Worm (Caenorhabditis elegans) whole organism, early embryonic: ENCODE data around the gene mca-2.

Experiments
- B0310.2 ChIP-seq: sonication (generic microtip); optimal IDR thresholded peaks from 2 replicates; lab custom pipeline; 2016; ENCODE audit warnings: mild to moderate bottlenecking, missing genetic modification characterization, missing compliant biosample characterization
- F13C5.2 ChIP-seq: sonication (generic microtip); optimal IDR thresholded peaks from 2 replicates; lab custom pipeline; 2017; ENCODE audit warnings: mild to moderate bottlenecking, missing genetic modification characterization, inconsistent platforms, missing compliant biosample characterization
- aly-1 ChIP-seq: sonication (generic microtip); optimal IDR thresholded peaks from 2 replicates; lab custom pipeline; 2016; ENCODE audit warnings: missing genetic modification characterization, missing compliant biosample characterization
- ama-1 ChIP-seq: fragments of 150-350 bp; optimal IDR thresholded peaks from 2 replicates; lab custom pipeline; 2014
- ceh-13 ChIP-seq: fragments of 200-800 bp; sonication (Bioruptor generic); optimal IDR thresholded peaks from 2 replicates; lab custom pipeline; 2018; ENCODE audit warnings: mild to moderate bottlenecking, missing genetic modification characterization, missing compliant biosample characterization
- ceh-36 ChIP-seq: sonication (generic microtip); optimal IDR thresholded peaks from 2 replicates; lab custom pipeline; 2016; ENCODE audit warnings: missing genetic modification characterization, inconsistent platforms, missing compliant biosample characterization
- ets-7 ChIP-seq: sonication (generic microtip); optimal IDR thresholded peaks from 2 replicates; lab custom pipeline; 2016; ENCODE audit warnings: missing genotype, missing genetic modification characterization, missing compliant biosample characterization
- flt-1 ChIP-seq: fragments of 200-800 bp; sonication (Bioruptor generic); IDR thresholded peaks from 2 replicates; pipeline ENCODE4 v1.3.6; 2022; ENCODE audit warnings: missing genetic modification characterization, missing compliant biosample characterization
- hmbx-1 ChIP-seq: sonication (generic microtip); optimal IDR thresholded peaks from 2 replicates; lab custom pipeline; 2016; ENCODE audit warnings: mild to moderate bottlenecking, missing genetic modification characterization, missing compliant biosample characterization
- hmg-4 ChIP-seq: fragments of 200-800 bp; sonication (Bioruptor generic); optimal IDR thresholded peaks from 2 replicates; lab custom pipeline; 2018; ENCODE audit warnings: mild to moderate bottlenecking, missing genetic modification characterization, missing compliant biosample characterization
- hnd-1 ChIP-seq: sonication (generic microtip); optimal IDR thresholded peaks from 2 replicates; lab custom pipeline; 2016; ENCODE audit warnings: missing genetic modification characterization, missing compliant biosample characterization
- pes-1 ChIP-seq: fragments of 200-800 bp; sonication (Bioruptor generic); IDR thresholded peaks from 2 replicates; pipeline ENCODE4 v1.3.6; 2022; ENCODE audit warnings: missing genetic modification reagents, missing genetic modification characterization, missing compliant biosample characterization
- scrt-1 ChIP-seq: fragments of 200-800 bp; sonication (Bioruptor generic); IDR thresholded peaks from 2 replicates; pipeline ENCODE4 v1.3.6; 2022; ENCODE audit warnings: missing genetic modification characterization, missing compliant biosample characterization
- sea-1 ChIP-seq: fragments of 200-800 bp; sonication (Bioruptor generic); conservative IDR thresholded peaks from 2 replicates; pipeline ENCODE4 v1.3.6; 2022; ENCODE audit warnings: missing genetic modification characterization, missing compliant biosample characterization
- tbx-11 ChIP-seq: fragments of 200-800 bp; sonication (Bioruptor generic); IDR thresholded peaks from 2 replicates; pipeline ENCODE4 v1.3.6; 2022; ENCODE audit warnings: missing genetic modification characterization, missing compliant biosample characterization
- tbx-37 ChIP-seq: fragments of 200-800 bp; sonication (Bioruptor generic); conservative IDR thresholded peaks from 2 replicates; pipeline ENCODE4 v1.3.6; 2022; ENCODE audit warnings: missing genetic modification reagents, missing genetic modification characterization, missing compliant biosample characterization
- tra-4 ChIP-seq: sonication (generic microtip); optimal IDR thresholded peaks from 2 replicates; lab custom pipeline; 2017; ENCODE audit warnings: missing genetic modification characterization, missing compliant biosample characterization

mca-2 gene

DNA sequence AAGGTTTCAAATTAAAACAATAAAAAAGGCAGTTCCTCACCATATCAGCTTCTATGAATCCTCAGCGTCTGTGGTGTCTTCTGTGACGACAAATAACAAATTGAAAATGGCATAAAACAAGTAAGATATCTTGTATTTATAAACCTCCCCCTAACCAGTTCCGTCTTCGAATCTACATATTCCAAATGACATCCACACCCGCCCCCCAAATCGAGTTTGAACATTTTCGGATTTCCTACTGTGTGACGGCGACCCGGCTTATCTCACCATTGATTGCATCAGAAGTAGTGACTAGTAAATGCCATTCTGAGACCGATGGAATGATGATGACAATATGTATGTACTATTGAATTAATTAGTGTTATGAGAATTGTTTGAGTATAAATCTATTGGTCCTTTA lies 44.9 kb downstream of the mca-2 start, which contains the start of gene grl-20:
Gene grl-20, minus strand, starts transcription at position 101 of the 400 bp plus-strand sequence.
- TF ChIP-seq aly-1 (tag; lab: Kevin White, UChicago) (no peak), hmbx-1 (tag; lab: Kevin White, UChicago) (no peak), flt-1 (no peak), scrt-1 (no peak), hmg-4 (GFP tag; lab: Kevin White, UChicago) (no peak), ceh-36 (no peak), ets-7 (no peak), B0310.2 (tag; lab: Kevin White, UChicago) (no peak), tbx-37 (GFP tag; lab: Robert Waterston, UW) (no peak), pes-1 (no peak), ceh-13 (GFP tag; lab: Kevin White, UChicago) (no peak), tbx-11 (GFP tag; lab: Robert Waterston, UW) (no peak), sea-1 (GFP tag; lab: Robert Waterston, UW) (no peak), hnd-1 (tag; lab: Kevin White, UChicago) (no peak), F13C5.2 (tag; lab: Kevin White, UChicago) (no peak), tra-4 (tag; lab: Kevin White, UChicago) (no peak)

ce11 chrIV:2130714-2131113 lies 46.9 kb downstream of the mca-2 start, which contains the start of gene prmt-6:
Gene prmt-6, plus strand, starts transcription at chrIV:2130965.
- TF ChIP-seq sea-1 (GFP tag; lab: Robert Waterston, UW) (no peak), pes-1 (no peak), tbx-11 (GFP tag; lab: Robert Waterston, UW) (no peak), ama-1 (lab: Kevin White, UChicago) (no peak), tbx-37 (GFP tag; lab: Robert Waterston, UW) (no peak), ceh-13 (GFP tag; lab: Kevin White, UChicago) (no peak), F13C5.2 (tag; lab: Kevin White, UChicago) (no peak), flt-1 (no peak)

DNA sequence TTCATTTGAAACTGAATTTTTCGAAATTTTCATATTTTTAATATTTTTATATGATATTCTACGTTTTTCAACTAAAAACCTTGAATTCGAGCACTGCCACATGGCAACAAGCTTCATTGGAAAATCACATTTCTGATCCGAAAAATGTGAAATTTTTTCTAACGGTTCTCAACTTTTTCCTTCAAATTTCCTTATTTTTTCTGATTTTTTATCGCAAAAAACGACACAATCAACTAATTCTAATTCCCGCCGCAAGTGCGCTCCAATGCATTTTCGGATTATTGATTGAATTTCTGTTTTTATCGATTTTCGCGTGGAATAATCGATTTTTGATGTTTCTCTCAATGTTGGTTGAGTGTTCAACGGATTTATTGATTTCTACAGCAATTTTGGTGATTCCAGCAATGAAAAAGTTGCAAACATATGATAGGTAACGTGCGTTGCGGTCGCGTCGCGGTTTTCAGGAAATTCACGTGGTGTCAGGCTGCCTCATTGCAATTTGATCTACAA lies 49.7 kb downstream of the mca-2 start, which contains the start of gene C23H5.12:
Gene C23H5.12, plus strand, starts transcription at position 51 of the 510 bp plus-strand sequence.
- TF ChIP-seq aly-1 (tag; lab: Kevin White, UChicago) (no peak), hnd-1 (tag; lab: Kevin White, UChicago) (no peak), pes-1 (no peak), hmbx-1 (tag; lab: Kevin White, UChicago) (no peak), ceh-13 (GFP tag; lab: Kevin White, UChicago) (no peak), F13C5.2 (tag; lab: Kevin White, UChicago) (no peak), ets-7 (no peak), flt-1 (no peak), tra-4 (tag; lab: Kevin White, UChicago) (no peak), tbx-11 (GFP tag; lab: Robert Waterston, UW) (no peak), tbx-37 (GFP tag; lab: Robert Waterston, UW) (no peak), hmg-4 (GFP tag; lab: Kevin White, UChicago) (no peak)

DNA sequence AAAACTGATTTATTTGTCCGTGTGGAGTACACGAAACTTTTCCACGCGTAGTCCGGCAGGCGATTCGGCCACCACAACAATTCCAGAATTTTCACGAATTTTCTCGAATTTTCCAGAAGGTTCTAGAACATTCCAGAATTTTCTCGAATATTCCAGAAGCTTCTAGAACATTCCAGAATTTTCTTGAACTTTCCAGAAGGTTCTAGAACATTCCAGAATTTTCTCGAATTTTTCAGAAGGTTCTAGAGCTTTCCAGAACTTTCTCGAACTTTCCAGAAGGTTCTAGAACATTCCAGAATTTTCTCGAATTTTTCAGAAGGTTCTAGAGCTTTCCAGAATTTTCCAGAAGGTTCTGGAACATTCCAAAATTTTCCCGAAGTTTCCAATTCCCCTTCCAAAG lies 52.0 kb downstream of the mca-2 start:
- TF ChIP-seq pes-1: peak; percentile 57

- TF ChIP-seq flt-1 (no peak), pes-1 (no peak), hmg-4 (GFP tag; lab: Kevin White, UChicago) (no peak), sea-1 (GFP tag; lab: Robert Waterston, UW) (no peak), B0310.2 (tag; lab: Kevin White, UChicago) (no peak), hmbx-1 (tag; lab: Kevin White, UChicago) (no peak), tbx-11 (GFP tag; lab: Robert Waterston, UW) (no peak), aly-1 (tag; lab: Kevin White, UChicago) (no peak), tbx-37 (GFP tag; lab: Robert Waterston, UW) (no peak), F13C5.2 (tag; lab: Kevin White, UChicago) (no peak), ceh-36 (no peak), tra-4 (tag; lab: Kevin White, UChicago) (no peak), ets-7 (no peak), hnd-1 (tag; lab: Kevin White, UChicago) (no peak), scrt-1 (no peak), ceh-13 (GFP tag; lab: Kevin White, UChicago) (no peak)
Measured at ce11 chrIV:2136607-2137006, 52.8 kb downstream of the mca-2 start, which contains the start of gene test-1. Gene test-1, plus strand, starts transcription at chrIV:2136951.

- no peak for TF ChIP-seq tra-4 (tag; lab: Kevin White, UChicago)
- TF ChIP-seq ets-7: no peak
- no peak for TF ChIP-seq sea-1 (GFP tag; lab: Robert Waterston, UW)
- no peak for TF ChIP-seq flt-1
- no peak for TF ChIP-seq hnd-1 (tag; lab: Kevin White, UChicago)
- TF ChIP-seq tbx-11 (GFP tag; lab: Robert Waterston, UW): no peak
- TF ChIP-seq ceh-36: no peak
- no peak for TF ChIP-seq ama-1 (lab: Kevin White, UChicago)
- no peak for TF ChIP-seq scrt-1
- no peak for TF ChIP-seq B0310.2 (tag; lab: Kevin White, UChicago)
- TF ChIP-seq pes-1: no peak
- TF ChIP-seq ceh-13 (GFP tag; lab: Kevin White, UChicago): no peak
- no peak for TF ChIP-seq tbx-37 (GFP tag; lab: Robert Waterston, UW)
- TF ChIP-seq aly-1 (tag; lab: Kevin White, UChicago): no peak
Measured at ce11 chrIV:2137478-2137877, 53.6 kb downstream of the mca-2 start.

ce11 chrIV:2140543-2140942 lies 56.7 kb downstream of the mca-2 start, which contains the start of gene C54E4.12:
Gene C54E4.12, minus strand, starts transcription at chrIV:2140643.
- TF ChIP-seq hmg-4 (GFP tag; lab: Kevin White, UChicago): no peak
- TF ChIP-seq ceh-13 (GFP tag; lab: Kevin White, UChicago): no peak
- TF ChIP-seq F13C5.2 (tag; lab: Kevin White, UChicago): no peak
- no peak for TF ChIP-seq scrt-1
- no peak for TF ChIP-seq hmbx-1 (tag; lab: Kevin White, UChicago)
- TF ChIP-seq tbx-11 (GFP tag; lab: Robert Waterston, UW): no peak
- TF ChIP-seq sea-1 (GFP tag; lab: Robert Waterston, UW): no peak
- no peak for TF ChIP-seq ceh-36
- no peak for TF ChIP-seq B0310.2 (tag; lab: Kevin White, UChicago)
- TF ChIP-seq pes-1: no peak
- no peak for TF ChIP-seq hnd-1 (tag; lab: Kevin White, UChicago)
